Worm (Caenorhabditis elegans): ENCODE measurements around the gene W02D7.6.

DNA sequence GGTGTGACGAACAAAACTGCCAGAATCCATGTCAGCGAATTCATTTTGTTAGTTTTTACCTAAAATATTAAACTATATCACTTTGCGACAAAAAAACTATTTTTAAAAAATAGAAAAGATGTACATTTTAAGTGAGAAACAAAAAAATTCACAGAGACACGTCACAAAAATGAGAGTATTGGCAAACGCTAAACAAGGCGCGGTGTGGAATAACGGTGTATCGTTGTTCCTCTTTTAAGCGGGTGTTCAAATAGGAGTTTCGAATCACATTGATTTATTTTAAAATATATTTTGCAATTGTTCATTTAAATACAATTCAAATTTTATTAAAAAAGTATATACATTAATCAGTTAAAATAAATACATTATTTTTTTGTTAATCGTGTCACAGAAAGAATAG lies 1.2 kb upstream of the W02D7.6 start, which contains the start of gene sel-9:
- TF ChIP-seq nfya-1 (tag; optimal IDR thresholded peaks at IDR 0.05) (no peak), hlh-30 (tag; optimal IDR thresholded peaks at IDR 0.05; ENCODE audit: insufficient read depth) (no peak), pha-4 (tag; optimal IDR thresholded peaks at IDR 0.05) (no peak), sox-4 (tag; optimal IDR thresholded peaks at IDR 0.05) (no peak)

Measured in whole organism, late embryonic.